Worm (Caenorhabditis elegans): Measurements from ENCODE around the gene gtf-2A2.
A peak's percentile ranks its signal among the peaks of the same experiment; 100 is the strongest.

ce11 chrIII:12613138-12613915 lies 11.2 kb upstream of the gtf-2A2 start:
- TF ChIP-seq ztf-29 (GFP tag; IDR thresholded peaks at IDR 0.05) (no peak), cog-1 (tag; optimal IDR thresholded peaks at IDR 0.05) (peak; percentile 28), med-1 (GFP tag; optimal IDR thresholded peaks at IDR 0.05; ENCODE audit: insufficient read depth) (no peak), tab-1 (GFP tag; IDR thresholded peaks at IDR 0.05) (0 out of 2 replicates have a peak, but pooled peaks have one; percentile 31), flt-1 (GFP tag; IDR thresholded peaks at IDR 0.05) (peak; percentile 60; the same call in 1 of the 2 replicates), T22C8.4 (GFP tag; IDR thresholded peaks at IDR 0.05) (no peak), klf-2 (GFP tag; conservative IDR thresholded peaks at IDR 0.05) (0 out of 2 replicates have a peak, but pooled peaks have one; percentile 27), ref-1 (GFP tag; conservative IDR thresholded peaks at IDR 0.05) (no peak)

Data from whole organism, midembryonic.